Fruit fly (Drosophila melanogaster): ENCODE results near the gene CG33299.

CG33299 gene

dm6 chr2L:9692364-9693348 is 36.3 kb downstream of the CG33299 start:
- TF ChIP-seq CG8159 (tag; optimal IDR thresholded peaks at IDR 0.05) (peak; percentile 62), CG12605 (GFP tag; IDR thresholded peaks at IDR 0.05) (peak; percentile 68), CG4496 (GFP tag; IDR thresholded peaks at IDR 0.05) (peak; percentile 90), gl (tag; optimal IDR thresholded peaks at IDR 0.05) (peak; percentile 35), rn (GFP tag; IDR thresholded peaks at IDR 0.05) (peak; percentile 69), CG13204 (GFP tag; optimal IDR thresholded peaks at IDR 0.05) (no peak), CG34367 (tag; optimal IDR thresholded peaks at IDR 0.05) (no peak), CG8301 (tag; optimal IDR thresholded peaks at IDR 0.05) (peak; percentile 55), fd96Ca (GFP tag; IDR thresholded peaks at IDR 0.05) (peak; percentile 63; the same call in 2 of the 3 replicates), CG10348 (GFP tag; IDR thresholded peaks at IDR 0.05) (peak; percentile 44; the same call in 1 of the 2 replicates), CG32121 (GFP tag; IDR thresholded peaks at IDR 0.05) (peak; percentile 92), EcR (GFP tag; optimal IDR thresholded peaks at IDR 0.05) (no peak), D1 (tag; optimal IDR thresholded peaks at IDR 0.05) (peak; percentile 43), Pif1A (GFP tag; optimal IDR thresholded peaks at IDR 0.05) (peak; percentile 67), CG15710 (tag; optimal IDR thresholded peaks at IDR 0.05) (peak; percentile 59), CG9948 (tag; optimal IDR thresholded peaks at IDR 0.05) (peak; percentile 44), CG14655 (GFP tag; optimal IDR thresholded peaks at IDR 0.05) (peak; percentile 36), Ets98B (GFP tag; IDR thresholded peaks at IDR 0.05) (peak; percentile 84), Snoo (tag; optimal IDR thresholded peaks at IDR 0.05) (peak; percentile 58), Pif1B (GFP tag; optimal IDR thresholded peaks at IDR 0.05) (peak; percentile 60), CG17806 (tag; optimal IDR thresholded peaks at IDR 0.05) (peak; percentile 51)

- TF ChIP-seq EcR (GFP tag; optimal IDR thresholded peaks at IDR 0.05), result no peak
- no peak for TF ChIP-seq rn (GFP tag; IDR thresholded peaks at IDR 0.05)
- no peak for TF ChIP-seq D1 (tag; optimal IDR thresholded peaks at IDR 0.05)
- no peak for TF ChIP-seq gl (tag; optimal IDR thresholded peaks at IDR 0.05)
- TF ChIP-seq CG4496 (GFP tag; IDR thresholded peaks at IDR 0.05), result no peak
- TF ChIP-seq CG9948 (tag; optimal IDR thresholded peaks at IDR 0.05), result no peak
- no peak for TF ChIP-seq CG14655 (GFP tag; optimal IDR thresholded peaks at IDR 0.05)
- TF ChIP-seq fd96Ca (GFP tag; IDR thresholded peaks at IDR 0.05), result no peak
- no peak for TF ChIP-seq Ets98B (GFP tag; IDR thresholded peaks at IDR 0.05)
- TF ChIP-seq CG13204 (GFP tag; optimal IDR thresholded peaks at IDR 0.05), result no peak
- no peak for TF ChIP-seq Pif1A (GFP tag; optimal IDR thresholded peaks at IDR 0.05)
These were observed 37.7 kb downstream of the CG33299 start for dm6 chr2L:9693924-9694610.

- TF ChIP-seq CG10348 (GFP tag; IDR thresholded peaks at IDR 0.05) (no peak), EcR (GFP tag; optimal IDR thresholded peaks at IDR 0.05) (no peak), rn (GFP tag; IDR thresholded peaks at IDR 0.05) (no peak), CG17806 (tag; optimal IDR thresholded peaks at IDR 0.05) (no peak), CG15710 (tag; optimal IDR thresholded peaks at IDR 0.05) (no peak), CG8159 (tag; optimal IDR thresholded peaks at IDR 0.05) (no peak), CG9948 (tag; optimal IDR thresholded peaks at IDR 0.05) (no peak), D1 (tag; optimal IDR thresholded peaks at IDR 0.05) (no peak), fd96Ca (GFP tag; IDR thresholded peaks at IDR 0.05) (no peak), Snoo (tag; optimal IDR thresholded peaks at IDR 0.05) (no peak), Pif1A (GFP tag; optimal IDR thresholded peaks at IDR 0.05) (no peak), Pif1B (GFP tag; optimal IDR thresholded peaks at IDR 0.05) (no peak), CG14655 (GFP tag; optimal IDR thresholded peaks at IDR 0.05) (no peak)
These were observed 39.3 kb downstream of the CG33299 start for dm6 chr2L:9695723-9696122.

dm6 chr2L:9697561-9697960 is 41.2 kb downstream of the CG33299 start:
- TF ChIP-seq CG13204 (GFP tag; optimal IDR thresholded peaks at IDR 0.05) (no peak), CG34367 (tag; optimal IDR thresholded peaks at IDR 0.05) (no peak)

dm6 chr2L:9698092-9698922 is 41.9 kb downstream of the CG33299 start:
- TF ChIP-seq fd96Ca (GFP tag; IDR thresholded peaks at IDR 0.05) (no peak), Pif1A (GFP tag; optimal IDR thresholded peaks at IDR 0.05) (peak; percentile 1), CG12605 (GFP tag; IDR thresholded peaks at IDR 0.05) (0 out of 2 replicates have a peak, but pooled peaks have one; percentile 32)

Measured in whole organism, pupa.